Worm (Caenorhabditis elegans) whole organism, late embryonic: ENCODE data around the gene srv-2.

Experiments
- nfya-1 ChIP-seq: sonication (generic microtip); optimal IDR thresholded peaks from 2 replicates; lab custom pipeline; 2017; ENCODE audit warnings: missing genetic modification characterization, mild to moderate bottlenecking, missing compliant biosample characterization, antibody characterized with exemption, moderate library complexity
- pag-3 ChIP-seq: sonication (generic microtip); optimal IDR thresholded peaks from 2 replicates; lab custom pipeline; 2016; ENCODE audit warnings: missing compliant biosample characterization, missing genetic modification characterization, borderline replicate concordance
- pros-1 ChIP-seq: fragments of 150-350 bp; optimal IDR thresholded peaks from 2 replicates; lab custom pipeline; 2014; ENCODE audit warnings: missing biosample characterization, missing genetic modification reagents, missing genetic modification characterization
- sox-4 ChIP-seq: sonication (generic microtip); optimal IDR thresholded peaks from 2 replicates; lab custom pipeline; 2017; ENCODE audit warnings: mild to moderate bottlenecking, missing genetic modification characterization, inconsistent platforms, missing compliant biosample characterization

ce11 chrII:10563368-10563767 lies 38.7 kb downstream of the srv-2 start, which contains the start of gene cdc-48.1:
- TF ChIP-seq pros-1 (tag; lab: Kevin White, UChicago) (peak; percentile 91), nfya-1 (peak; percentile 99), sox-4 (peak; percentile 68), pag-3 (tag; lab: Kevin White, UChicago) (peak; percentile 93)
